Worm (Caenorhabditis elegans): ENCODE results near the gene C01G12.9.

Gene C01G12.9

ce11 chrII:14550613-14551012 is 28.2 kb upstream of the C01G12.9 start, which contains the start of gene nlp-41:
Gene nlp-41 (plus strand): TSS chrII:14550913.
- TF ChIP-seq nhr-237 (tag; optimal IDR thresholded peaks at IDR 0.05) (no peak), mab-5 (tag; optimal IDR thresholded peaks at IDR 0.05) (no peak), sptf-1 (tag; optimal IDR thresholded peaks at IDR 0.05) (no peak), mep-1 (tag; optimal IDR thresholded peaks at IDR 0.05) (no peak), M03D4.4 (tag; optimal IDR thresholded peaks at IDR 0.05) (no peak), pha-4 (tag; optimal IDR thresholded peaks at IDR 0.05) (no peak), lsy-2 (tag; optimal IDR thresholded peaks at IDR 0.05) (no peak), flh-1 (GFP tag; optimal IDR thresholded peaks at IDR 0.05) (no peak), ceh-83 (GFP tag; optimal IDR thresholded peaks at IDR 0.05) (no peak), hlh-1 (tag; optimal IDR thresholded peaks at IDR 0.05) (no peak), lin-13 (tag; optimal IDR thresholded peaks at IDR 0.05) (no peak), sem-2 (GFP tag; optimal IDR thresholded peaks at IDR 0.05) (no peak), nhr-28 (tag; optimal IDR thresholded peaks at IDR 0.05) (no peak)

- no peak for TF ChIP-seq ceh-43 (GFP tag; optimal IDR thresholded peaks at IDR 0.05)
- TF ChIP-seq ces-1 (GFP tag; optimal IDR thresholded peaks at IDR 0.05), result peak; percentile 30
Measured at ce11 chrII:14555019-14555418, 23.8 kb upstream of the C01G12.9 start.

- TF ChIP-seq mls-2 (tag; optimal IDR thresholded peaks at IDR 0.05), result peak; percentile 20
- TF ChIP-seq lin-13 (tag; optimal IDR thresholded peaks at IDR 0.05), result peak; percentile 46
- peak; percentile 71 for TF ChIP-seq ces-1 (GFP tag; optimal IDR thresholded peaks at IDR 0.05)
- peak; percentile 1 for TF ChIP-seq bed-3 (GFP tag; optimal IDR thresholded peaks at IDR 0.05)
- peak; percentile 76 for TF ChIP-seq ham-2 (GFP tag; optimal IDR thresholded peaks at IDR 0.05)
- TF ChIP-seq ceh-43 (GFP tag; optimal IDR thresholded peaks at IDR 0.05), result peak; percentile 8
- peak; percentile 37 for TF ChIP-seq mep-1 (tag; optimal IDR thresholded peaks at IDR 0.05)
- peak; percentile 81 for TF ChIP-seq nhr-237 (tag; optimal IDR thresholded peaks at IDR 0.05)
- TF ChIP-seq drap-1 (GFP tag; optimal IDR thresholded peaks at IDR 0.05), result peak; percentile 21
- peak; percentile 95 for TF ChIP-seq lsy-2 (tag; optimal IDR thresholded peaks at IDR 0.05)
- peak; percentile 25 for TF ChIP-seq unc-120 (tag; optimal IDR thresholded peaks at IDR 0.05; ENCODE audit: poor library complexity, severe bottlenecking)
- peak; percentile 7 for TF ChIP-seq sptf-1 (tag; optimal IDR thresholded peaks at IDR 0.05)
- TF ChIP-seq cnd-1 (tag; optimal IDR thresholded peaks at IDR 0.05), result peak; percentile 20
Measured at ce11 chrII:14561549-14562115, 17.2 kb upstream of the C01G12.9 start, which contains the start of gene mog-4. Gene mog-4 (minus strand): TSS chrII:14561599.

- peak; percentile 85 for TF ChIP-seq lsy-2 (tag; optimal IDR thresholded peaks at IDR 0.05)
Measured at ce11 chrII:14563766-14564370, 14.9 kb upstream of the C01G12.9 start.

- TF ChIP-seq lin-13 (tag; optimal IDR thresholded peaks at IDR 0.05), result no peak
- TF ChIP-seq ham-2 (GFP tag; optimal IDR thresholded peaks at IDR 0.05), result peak; percentile 55
Measured at ce11 chrII:14567811-14568210, 11.0 kb upstream of the C01G12.9 start.

ce11 chrII:14569322-14569721 is 9.5 kb upstream of the C01G12.9 start:
- TF ChIP-seq nhr-28 (tag; optimal IDR thresholded peaks at IDR 0.05) (no peak), ceh-83 (GFP tag; optimal IDR thresholded peaks at IDR 0.05) (peak; percentile 18), ces-1 (GFP tag; optimal IDR thresholded peaks at IDR 0.05) (peak; percentile 81), lsy-2 (tag; optimal IDR thresholded peaks at IDR 0.05) (peak; percentile 10), drap-1 (GFP tag; optimal IDR thresholded peaks at IDR 0.05) (no peak)

- no peak for TF ChIP-seq drap-1 (GFP tag; optimal IDR thresholded peaks at IDR 0.05)
- TF ChIP-seq flh-1 (GFP tag; optimal IDR thresholded peaks at IDR 0.05), result no peak
- no peak for TF ChIP-seq elt-3 (tag; optimal IDR thresholded peaks at IDR 0.05)
- no peak for TF ChIP-seq ceh-83 (GFP tag; optimal IDR thresholded peaks at IDR 0.05)
- TF ChIP-seq ceh-39 (tag; optimal IDR thresholded peaks at IDR 0.05), result no peak
- TF ChIP-seq bed-3 (GFP tag; optimal IDR thresholded peaks at IDR 0.05), result no peak
- TF ChIP-seq nhr-28 (tag; optimal IDR thresholded peaks at IDR 0.05), result no peak
- TF ChIP-seq nhr-12 (tag; optimal IDR thresholded peaks at IDR 0.05), result no peak
- no peak for TF ChIP-seq lsy-2 (tag; optimal IDR thresholded peaks at IDR 0.05)
- no peak for TF ChIP-seq unc-120 (tag; optimal IDR thresholded peaks at IDR 0.05; ENCODE audit: poor library complexity, severe bottlenecking)
Measured at ce11 chrII:14570541-14571160, 8.2 kb upstream of the C01G12.9 start.
